Worm (Caenorhabditis elegans) whole organism, midembryonic: ENCODE measurements around the gene nhr-122.

Experiments used
- cog-1 ChIP-seq: sonication (generic microtip); optimal IDR thresholded peaks from 2 replicates; lab custom pipeline; 2016; ENCODE audit warnings: missing genetic modification characterization, missing compliant biosample characterization
- flt-1 ChIP-seq: fragments of 200-800 bp; sonication (Bioruptor generic); IDR thresholded peaks from 2 replicates; pipeline ENCODE4 v1.3.6; 2022; ENCODE audit warnings: missing genetic modification characterization, missing compliant biosample characterization
- klf-2 ChIP-seq: fragments of 200-800 bp; sonication (Bioruptor generic); conservative IDR thresholded peaks from 2 replicates; pipeline ENCODE4 v1.3.6; 2022; ENCODE audit warnings: missing genetic modification reagents, missing genetic modification characterization, missing compliant biosample characterization
- med-1 ChIP-seq: sonication (generic microtip); optimal IDR thresholded peaks from 2 replicates; lab custom pipeline; 2017; ENCODE audit warnings: missing genetic modification characterization, mild to moderate bottlenecking, missing compliant biosample characterization, antibody characterized with exemption, missing genetic modification reagents; ENCODE audit not compliant: insufficient read depth
- tab-1 ChIP-seq: fragments of 200-800 bp; sonication (Bioruptor generic); IDR thresholded peaks from 2 replicates; pipeline ENCODE4 v1.3.6; 2022; ENCODE audit warnings: missing genetic modification characterization, missing compliant biosample characterization
- ztf-23 ChIP-seq: fragments of 200-800 bp; sonication (Bioruptor generic); IDR thresholded peaks from 2 replicates; pipeline ENCODE4 v1.3.6; 2022; ENCODE audit warnings: missing genetic modification reagents, missing genetic modification characterization, missing compliant biosample characterization
- ztf-29 ChIP-seq: fragments of 200-800 bp; sonication (Bioruptor generic); IDR thresholded peaks from 2 replicates; pipeline ENCODE4 v1.3.6; 2022; ENCODE audit warnings: missing genetic modification reagents, missing genetic modification characterization, missing compliant biosample characterization

ce11 chrIV:1567577-1567976 is 46.1 kb upstream of the nhr-122 start:
- TF ChIP-seq cog-1 (tag; lab: Kevin White, UChicago) (no peak), ztf-23 (GFP tag; lab: Robert Waterston, UW) (no peak), klf-2 (GFP tag; lab: Robert Waterston, UW) (no peak), med-1 (no peak), flt-1 (no peak), tab-1 (GFP tag; lab: Robert Waterston, UW) (no peak), ztf-29 (GFP tag; lab: Robert Waterston, UW) (no peak)
